Worm (Caenorhabditis elegans) whole organism, L3 larva: ENCODE results near the gene F10E7.5.

Experiments
- ZK546.5 ChIP-seq: sonication (generic microtip); optimal IDR thresholded peaks from 2 replicates; lab custom pipeline; 2017; ENCODE audit warnings: missing biosample characterization, missing genetic modification characterization
- egl-27 ChIP-seq: sonication (generic microtip); optimal IDR thresholded peaks from 4 replicates; lab custom pipeline; 2017; ENCODE audit warnings: missing biosample characterization, missing genetic modification reagents, missing genetic modification characterization
- nhr-25 ChIP-seq: sonication (generic microtip); optimal IDR thresholded peaks from 2 replicates; lab custom pipeline; 2017; ENCODE audit warnings: missing biosample characterization, missing genetic modification characterization
- pha-4 ChIP-seq: fragments of 150-350 bp; optimal IDR thresholded peaks from 2 replicates; lab custom pipeline; 2014; ENCODE audit warnings: missing biosample characterization, missing genetic modification reagents, missing genetic modification characterization
- tbx-2 ChIP-seq: sonication (generic microtip); optimal IDR thresholded peaks from 2 replicates; lab custom pipeline; 2016; ENCODE audit warnings: mild to moderate bottlenecking, missing genetic modification characterization, missing compliant biosample characterization

DNA sequence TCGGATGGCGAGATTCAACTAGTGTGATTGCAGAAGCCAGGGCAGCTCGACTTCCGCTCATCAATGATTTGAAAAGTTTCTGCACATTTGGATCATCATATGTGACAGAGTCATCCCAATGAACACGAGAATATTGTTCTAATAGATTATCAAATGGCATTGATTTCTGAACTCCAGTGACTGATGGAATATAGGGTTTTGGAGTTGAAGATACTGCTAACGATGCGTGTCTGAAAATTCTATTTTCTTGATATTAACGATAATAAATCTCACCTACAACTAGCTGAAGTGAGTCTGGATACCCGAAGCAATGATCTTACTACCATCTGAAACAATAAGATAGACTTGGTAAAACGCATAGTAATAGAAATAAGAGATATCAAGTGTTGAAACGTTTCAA is 10.9 kb upstream of the F10E7.5 start, which contains the start of gene mmaa-1:
- TF ChIP-seq pha-4 (tag; lab: Kevin White, UChicago), result no peak
- no peak for TF ChIP-seq tbx-2 (tag; lab: Kevin White, UChicago)
- TF ChIP-seq nhr-25 (tag; lab: Kevin White, UChicago), result no peak
- TF ChIP-seq egl-27 (tag; lab: Kevin White, UChicago), result no peak
- no peak for TF ChIP-seq ZK546.5 (tag; lab: Kevin White, UChicago)
